Fruit fly (Drosophila melanogaster) whole organism, embryonic: Measurements from ENCODE around the gene CG31760.

Source experiments
- BtbVII ChIP-seq: fragments of 200-800 bp; sonication (Bioruptor generic); optimal IDR thresholded peaks from 3 replicates; lab custom pipeline; 2017; ENCODE audit warnings: missing biosample characterization, mild to moderate bottlenecking, missing genetic modification characterization
- CG10267 ChIP-seq: fragments of 200-800 bp; sonication (Bioruptor generic); optimal IDR thresholded peaks from 2 replicates; lab custom pipeline; 2018; ENCODE audit warnings: missing biosample characterization, mild to moderate bottlenecking, missing genetic modification characterization, moderate library complexity
- CG10321 ChIP-seq: fragments of 200-800 bp; sonication (Bioruptor generic); IDR thresholded peaks from 2 replicates; pipeline ENCODE4 v1.3.6; 2022; ENCODE audit warnings: missing biosample characterization, missing genetic modification characterization
- CG10431 ChIP-seq: fragments of 200-800 bp; sonication (Bioruptor generic); optimal IDR thresholded peaks from 3 replicates; lab custom pipeline; 2018; ENCODE audit warnings: missing biosample characterization, mild to moderate bottlenecking, missing genetic modification characterization
- CG11504 ChIP-seq: fragments of 200-800 bp; sonication (Bioruptor generic); optimal IDR thresholded peaks from 3 replicates; lab custom pipeline; 2019; ENCODE audit warnings: missing biosample characterization, mild to moderate bottlenecking, missing genetic modification characterization, moderate library complexity
- CG11560 ChIP-seq: fragments of 200-800 bp; sonication (Bioruptor generic); IDR thresholded peaks from 3 replicates; pipeline ENCODE4 v1.3.6; 2022; ENCODE audit warnings: missing biosample characterization, missing genetic modification characterization
- CG12299 ChIP-seq: fragments of 200-800 bp; sonication (Bioruptor generic); optimal IDR thresholded peaks from 2 replicates; lab custom pipeline; 2018; ENCODE audit warnings: missing biosample characterization, mild to moderate bottlenecking, missing genetic modification characterization
- CG12391 ChIP-seq: fragments of 200-800 bp; sonication (Bioruptor generic); optimal IDR thresholded peaks from 3 replicates; lab custom pipeline; 2018; ENCODE audit warnings: missing biosample characterization, mild to moderate bottlenecking, missing genetic modification characterization, moderate library complexity
- CG13296 ChIP-seq: fragments of 200-800 bp; sonication (Bioruptor generic); optimal IDR thresholded peaks from 3 replicates; lab custom pipeline; 2018; ENCODE audit warnings: missing biosample characterization, mild to moderate bottlenecking, missing genetic modification characterization
- CG14050 ChIP-seq: fragments of 200-800 bp; sonication (Bioruptor generic); IDR thresholded peaks from 3 replicates; pipeline ENCODE4 v1.3.6; 2022; ENCODE audit warnings: missing biosample characterization, missing genetic modification characterization
- CG1529 ChIP-seq: fragments of 200-800 bp; sonication (Bioruptor generic); optimal IDR thresholded peaks from 3 replicates; lab custom pipeline; 2018; ENCODE audit warnings: missing biosample characterization, missing genetic modification characterization
- CG15514 ChIP-seq: fragments of 200-800 bp; sonication (Bioruptor generic); optimal IDR thresholded peaks from 3 replicates; lab custom pipeline; 2017; ENCODE audit warnings: missing biosample characterization, missing genetic modification characterization, mild to moderate bottlenecking, moderate library complexity, missing genetic modification reagents
- CG2129 ChIP-seq: fragments of 200-800 bp; sonication (Bioruptor generic); IDR thresholded peaks from 2 replicates; pipeline ENCODE4 v1.3.6; 2022; ENCODE audit warnings: missing biosample characterization, missing genetic modification characterization; ENCODE audit not compliant: partially characterized antibody
- CG2889 ChIP-seq: fragments of 200-800 bp; sonication (Bioruptor generic); IDR thresholded peaks from 3 replicates; pipeline ENCODE4 v1.3.6; 2022; ENCODE audit warnings: missing biosample characterization, missing genetic modification characterization
- CG34224 ChIP-seq: fragments of 200-800 bp; sonication (Bioruptor generic); IDR thresholded peaks from 3 replicates; pipeline ENCODE4 v1.3.6; 2022; ENCODE audit warnings: missing biosample characterization, missing genetic modification characterization; ENCODE audit not compliant: partially characterized antibody
- CG34376 ChIP-seq: fragments of 200-800 bp; sonication (Bioruptor generic); optimal IDR thresholded peaks from 2 replicates; lab custom pipeline; 2018; ENCODE audit warnings: missing biosample characterization, mild to moderate bottlenecking, missing genetic modification characterization
- CG4617 ChIP-seq: fragments of 200-800 bp; sonication (Bioruptor generic); optimal IDR thresholded peaks from 3 replicates; lab custom pipeline; 2016; ENCODE audit warnings: missing biosample characterization, missing genetic modification characterization, borderline replicate concordance
- CG5245 ChIP-seq: fragments of 200-800 bp; sonication (Bioruptor generic); optimal IDR thresholded peaks from 3 replicates; lab custom pipeline; 2016; ENCODE audit warnings: missing biosample characterization, missing genetic modification characterization
- CG9727 ChIP-seq: fragments of 200-800 bp; sonication (Bioruptor generic); optimal IDR thresholded peaks from 3 replicates; lab custom pipeline; 2017; ENCODE audit warnings: missing biosample characterization, mild to moderate bottlenecking, missing genetic modification characterization
- CG9797 ChIP-seq: fragments of 200-800 bp; sonication (Bioruptor generic); optimal IDR thresholded peaks from 3 replicates; lab custom pipeline; 2018; ENCODE audit warnings: missing biosample characterization, mild to moderate bottlenecking, missing genetic modification characterization
- Dll ChIP-seq: fragments of 200-800 bp; sonication (Bioruptor generic); IDR thresholded peaks from 4 replicates; pipeline ENCODE4 v1.3.6; 2022; ENCODE audit warnings: missing biosample characterization, missing genetic modification characterization; ENCODE audit not compliant: partially characterized antibody
- ERR ChIP-seq: fragments of 200-800 bp; sonication (Bioruptor generic); optimal IDR thresholded peaks from 2 replicates; lab custom pipeline; 2016; ENCODE audit warnings: missing biosample characterization, missing genetic modification characterization
- Ets97D ChIP-seq: fragments of 200-800 bp; sonication (Bioruptor generic); optimal IDR thresholded peaks from 3 replicates; lab custom pipeline; 2016; ENCODE audit warnings: missing biosample characterization, missing genetic modification characterization
- H15 ChIP-seq: fragments of 200-800 bp; sonication (Bioruptor generic); IDR thresholded peaks from 3 replicates; pipeline ENCODE4 v1.3.6; 2022; ENCODE audit warnings: missing biosample characterization, missing genetic modification characterization
- HmgD ChIP-seq: fragments of 200-800 bp; sonication (Bioruptor generic); optimal IDR thresholded peaks from 3 replicates; lab custom pipeline; 2016; ENCODE audit warnings: missing biosample characterization, missing genetic modification characterization
- MBD-R2 ChIP-seq: fragments of 200-800 bp; sonication (Bioruptor generic); IDR thresholded peaks from 2 replicates; pipeline ENCODE4 v1.3.6; 2022; ENCODE audit warnings: missing biosample characterization, missing genetic modification characterization
- Mrtf ChIP-seq: fragments of 200-800 bp; sonication (Bioruptor generic); IDR thresholded peaks from 3 replicates; pipeline ENCODE4 v1.3.6; 2022; ENCODE audit warnings: missing biosample characterization, missing genetic modification characterization
- NFAT ChIP-seq: fragments of 200-800 bp; sonication (Bioruptor generic); IDR thresholded peaks from 2 replicates; pipeline ENCODE4 v1.3.6; 2022; ENCODE audit warnings: missing biosample characterization, missing genetic modification characterization
- PHDP ChIP-seq: fragments of 200-800 bp; sonication (Bioruptor generic); optimal IDR thresholded peaks from 3 replicates; lab custom pipeline; 2018; ENCODE audit warnings: missing biosample characterization, mild to moderate bottlenecking, missing genetic modification characterization, moderate library complexity
- Pdp1 ChIP-seq, 2 experiments: fragments of 200-800 bp; sonication (Bioruptor generic); optimal IDR thresholded peaks; 3 replicates each; lab custom pipeline; 2016; ENCODE audit warnings: missing biosample characterization in 2 of 2, missing genetic modification characterization in 2 of 2, mild to moderate bottlenecking in 1 of 2, moderate library complexity in 1 of 2
- Six4 ChIP-seq: fragments of 200-800 bp; sonication (Bioruptor generic); optimal IDR thresholded peaks from 2 replicates; lab custom pipeline; 2016; ENCODE audit warnings: missing biosample characterization, missing genetic modification characterization
- YL-1 ChIP-seq: fragments of 200-800 bp; sonication (Bioruptor generic); optimal IDR thresholded peaks from 3 replicates; lab custom pipeline; 2017; ENCODE audit warnings: missing biosample characterization, mild to moderate bottlenecking, missing genetic modification characterization
- chinmo ChIP-seq: fragments of 200-800 bp; sonication (Bioruptor generic); IDR thresholded peaks from 4 replicates; pipeline ENCODE4 v1.3.6; 2022; ENCODE audit warnings: missing biosample characterization, missing genetic modification characterization; ENCODE audit not compliant: partially characterized antibody
- ftz-f1 ChIP-seq: fragments of 200-800 bp; sonication (Bioruptor generic); optimal IDR thresholded peaks from 2 replicates; lab custom pipeline; 2016; ENCODE audit warnings: missing biosample characterization, missing genetic modification characterization
- gfzf ChIP-seq: fragments of 200-800 bp; sonication (Bioruptor generic); optimal IDR thresholded peaks from 2 replicates; lab custom pipeline; 2016; ENCODE audit warnings: missing biosample characterization, mild to moderate bottlenecking, missing genetic modification characterization, moderate library complexity
- her ChIP-seq: fragments of 200-800 bp; sonication (Bioruptor generic); optimal IDR thresholded peaks from 2 replicates; lab custom pipeline; 2016; ENCODE audit warnings: missing biosample characterization, missing genetic modification characterization
- phol ChIP-seq: fragments of 200-800 bp; sonication (Bioruptor generic); optimal IDR thresholded peaks from 3 replicates; lab custom pipeline; 2018; ENCODE audit warnings: missing biosample characterization, mild to moderate bottlenecking, missing genetic modification characterization, moderate library complexity
- pros ChIP-seq: fragments of 200-800 bp; sonication (Bioruptor generic); optimal IDR thresholded peaks from 3 replicates; lab custom pipeline; 2019; ENCODE audit warnings: missing biosample characterization, mild to moderate bottlenecking, missing genetic modification characterization, moderate library complexity
- psq ChIP-seq: fragments of 200-800 bp; sonication (Bioruptor generic); optimal IDR thresholded peaks from 2 replicates; lab custom pipeline; 2017; ENCODE audit warnings: missing biosample characterization, missing genetic modification characterization
- pzg ChIP-seq: fragments of 200-800 bp; sonication (Bioruptor generic); optimal IDR thresholded peaks from 3 replicates; lab custom pipeline; 2018; ENCODE audit warnings: missing biosample characterization, mild to moderate bottlenecking, missing genetic modification characterization, moderate library complexity
- row ChIP-seq: fragments of 200-800 bp; sonication (Bioruptor generic); IDR thresholded peaks from 3 replicates; pipeline ENCODE4 v1.3.6; 2022; ENCODE audit warnings: missing biosample characterization, missing genetic modification characterization
- seq ChIP-seq: fragments of 200-800 bp; sonication (Bioruptor generic); IDR thresholded peaks from 2 replicates; pipeline ENCODE4 v1.3.6; 2022; ENCODE audit warnings: missing biosample characterization, missing genetic modification characterization
- sr ChIP-seq: fragments of 200-800 bp; sonication (Bioruptor generic); IDR thresholded peaks from 3 replicates; pipeline ENCODE4 v1.3.6; 2022; ENCODE audit warnings: missing biosample characterization, missing genetic modification characterization
- stwl ChIP-seq: fragments of 200-800 bp; sonication (Bioruptor generic); optimal IDR thresholded peaks from 3 replicates; lab custom pipeline; 2018; ENCODE audit warnings: missing biosample characterization, mild to moderate bottlenecking, missing genetic modification characterization, moderate library complexity
- sug ChIP-seq: fragments of 200-800 bp; optimal IDR thresholded peaks from 2 replicates; lab custom pipeline; 2019; ENCODE audit warnings: missing biosample characterization, mild to moderate bottlenecking, missing genetic modification characterization, moderate library complexity
- tna ChIP-seq: fragments of 200-800 bp; sonication (Bioruptor generic); IDR thresholded peaks from 2 replicates; pipeline ENCODE4 v1.3.6; 2022; ENCODE audit warnings: missing biosample characterization, missing genetic modification characterization; ENCODE audit not compliant: partially characterized antibody
- trem ChIP-seq: fragments of 200-800 bp; optimal IDR thresholded peaks from 3 replicates; lab custom pipeline; 2019; ENCODE audit warnings: missing biosample characterization, mild to moderate bottlenecking, missing genetic modification characterization, moderate library complexity
- z ChIP-seq: fragments of 200-800 bp; sonication (Bioruptor generic); IDR thresholded peaks from 3 replicates; pipeline ENCODE4 v1.3.6; 2022; ENCODE audit warnings: missing biosample characterization, missing genetic modification characterization

CG31760 gene

dm6 chr2L:12108779-12109564 is 33.6 kb upstream of the CG31760 start, which contains the start of the genes Rab6 and Phae1 (continued):
- TF ChIP-seq z (no peak), sug (tag; lab: Kevin White, UChicago) (peak; percentile 10), CG9797 (GFP tag; lab: Kevin White, UChicago) (peak; percentile 81), ftz-f1 (GFP tag; lab: Kevin White, UChicago) (no peak), row (GFP tag; lab: Robert Waterston, UW) (0 out of 3 replicates have a peak, but pooled peaks have one; percentile 24), CG34224 (GFP tag; lab: Robert Waterston, UW) (peak; percentile 71), CG4617 (peak; percentile 95), CG15514 (GFP tag; lab: Kevin White, UChicago) (peak; percentile 35), tna (GFP tag; lab: Robert Waterston, UW) (peak; percentile 55; the same call in 1 of the 2 replicates), Mrtf (GFP tag; lab: Robert Waterston, UW) (no peak), CG10431 (GFP tag; lab: Kevin White, UChicago) (no peak), psq (GFP tag; lab: Kevin White, UChicago) (no peak), CG14050 (GFP tag; lab: Robert Waterston, UW) (no peak), CG2129 (peak; percentile 55; the same call in 1 of the 2 replicates), stwl (tag; lab: Kevin White, UChicago) (peak; percentile 98), CG11504 (no peak), pros (GFP tag; lab: Kevin White, UChicago) (peak; percentile 6), BtbVII (GFP tag; lab: Kevin White, UChicago) (no peak), CG1529 (peak; percentile 14), chinmo (GFP tag; lab: Robert Waterston, UW) (peak; percentile 84), Dll (GFP tag; lab: Robert Waterston, UW) (peak; percentile 83), YL-1 (GFP tag; lab: Kevin White, UChicago) (peak; percentile 88), CG34376 (GFP tag; lab: Kevin White, UChicago) (no peak), her (peak; percentile 6), CG13296 (GFP tag; lab: Kevin White, UChicago) (no peak), CG10321 (GFP tag; lab: Robert Waterston, UW) (no peak), HmgD (GFP tag; lab: Kevin White, UChicago) (no peak), seq (GFP tag; lab: Robert Waterston, UW) (peak; percentile 18; the same call in 1 of the 2 replicates), phol (tag; lab: Kevin White, UChicago) (peak; percentile 27), CG12299 (tag; lab: Kevin White, UChicago) (peak; percentile 14), trem (peak; percentile 77), CG12391 (tag; lab: Kevin White, UChicago) (peak; percentile 20), CG11560 (tag; lab: Robert Waterston, UW) (peak; percentile 83; the same call in 2 of the 3 replicates), sr (no peak), CG10267 (tag; lab: Kevin White, UChicago) (peak; percentile 56), CG9727 (GFP tag; lab: Kevin White, UChicago) (no peak), ERR (GFP tag; lab: Kevin White, UChicago) (no peak), Six4 (GFP tag; lab: Kevin White, UChicago) (no peak), CG5245 (GFP tag; lab: Kevin White, UChicago) (no peak), Pdp1 (GFP tag; optimal IDR thresholded peaks at IDR 0.05; lab: Kevin White, UChicago) (peak in 1 of 2 experiments; percentile 27), H15 (GFP tag; lab: Robert Waterston, UW) (no peak), CG2889 (no peak), pzg (GFP tag; lab: Kevin White, UChicago) (peak; percentile 80), PHDP (tag; lab: Kevin White, UChicago) (peak; percentile 14), MBD-R2 (GFP tag; lab: Robert Waterston, UW) (peak; percentile 44; the same call in 1 of the 2 replicates), Ets97D (GFP tag; lab: Kevin White, UChicago) (peak; percentile 55), NFAT (GFP tag; lab: Robert Waterston, UW) (peak; percentile 62; the same call in 1 of the 2 replicates), gfzf (GFP tag; lab: Kevin White, UChicago) (peak; percentile 77)
